Worm (Caenorhabditis elegans): Measurements from ENCODE around the gene tag-314.

DNA sequence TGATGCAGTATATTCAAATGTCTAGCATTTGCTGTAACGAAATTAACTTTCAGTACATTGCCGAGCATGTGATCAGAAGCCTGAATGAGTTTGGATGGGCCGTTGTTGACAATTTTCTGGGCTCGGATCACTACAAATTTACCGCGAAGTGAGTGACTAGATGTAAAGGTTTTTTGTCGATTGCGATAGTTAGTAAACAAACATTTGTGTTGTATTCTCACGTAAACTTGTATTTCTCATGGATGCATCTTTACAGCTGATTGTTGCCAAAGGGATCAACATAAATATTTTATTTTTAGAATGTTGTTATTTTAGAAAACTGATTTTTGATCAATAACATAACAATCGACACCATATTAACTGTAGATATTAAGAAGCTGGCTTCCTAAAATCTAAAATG, 45.5 kb upstream of the tag-314 start:
- no peak for TF ChIP-seq elt-3 (tag; optimal IDR thresholded peaks at IDR 0.05)
- TF ChIP-seq lin-13 (GFP tag; optimal IDR thresholded peaks at IDR 0.05) = no peak
- TF ChIP-seq nhr-12 (tag; optimal IDR thresholded peaks at IDR 0.05) = no peak
- TF ChIP-seq mab-5 (tag; optimal IDR thresholded peaks at IDR 0.05) = no peak
- TF ChIP-seq unc-39 (tag; optimal IDR thresholded peaks at IDR 0.05) = no peak
- TF ChIP-seq ztf-4 (tag; optimal IDR thresholded peaks at IDR 0.05) = no peak
- no peak for TF ChIP-seq nhr-23 (tag; optimal IDR thresholded peaks at IDR 0.05)
- no peak for TF ChIP-seq aly-2 (tag; optimal IDR thresholded peaks at IDR 0.05)
- no peak for TF ChIP-seq ztf-11 (tag; optimal IDR thresholded peaks at IDR 0.05)
- no peak for TF ChIP-seq nhr-77 (tag; optimal IDR thresholded peaks at IDR 0.05)
- no peak for TF ChIP-seq gmeb-1 (tag; optimal IDR thresholded peaks at IDR 0.05)
- no peak for TF ChIP-seq zag-1 (tag; optimal IDR thresholded peaks at IDR 0.05)
